Fruit fly (Drosophila melanogaster) whole organism, prepupa: ENCODE results near the gene Tim9b.

Experiments
- Blimp-1 ChIP-seq: fragments of 200-800 bp; sonication (Bioruptor generic); optimal IDR thresholded peaks from 3 replicates; lab custom pipeline; 2017; ENCODE audit warnings: missing biosample characterization, missing genetic modification characterization, mild to moderate bottlenecking, moderate library complexity, missing genetic modification reagents
- CG10631 ChIP-seq: fragments of 200-800 bp; sonication (Bioruptor generic); optimal IDR thresholded peaks from 2 replicates; lab custom pipeline; 2016; ENCODE audit warnings: missing biosample characterization, missing genetic modification characterization
- CG10669 ChIP-seq: fragments of 200-800 bp; sonication (Bioruptor generic); optimal IDR thresholded peaks from 3 replicates; lab custom pipeline; 2018; ENCODE audit warnings: missing biosample characterization, mild to moderate bottlenecking, missing genetic modification characterization, moderate library complexity
- CG11294 ChIP-seq: fragments of 200-800 bp; sonication (Bioruptor generic); IDR thresholded peaks from 2 replicates; pipeline ENCODE4 v1.3.6; 2022; ENCODE audit warnings: missing biosample characterization, missing genetic modification characterization
- CG1621 ChIP-seq: fragments of 200-800 bp; sonication (Bioruptor generic); optimal IDR thresholded peaks from 3 replicates; lab custom pipeline; 2018; ENCODE audit warnings: missing biosample characterization, mild to moderate bottlenecking, missing genetic modification characterization
- CG31627 ChIP-seq: fragments of 200-800 bp; sonication (Bioruptor generic); optimal IDR thresholded peaks from 3 replicates; lab custom pipeline; 2016; ENCODE audit warnings: missing biosample characterization, missing genetic modification characterization
- CG32006 ChIP-seq: fragments of 200-800 bp; sonication (Bioruptor generic); optimal IDR thresholded peaks from 3 replicates; lab custom pipeline; 2017; ENCODE audit warnings: missing biosample characterization, mild to moderate bottlenecking, missing genetic modification characterization
- CG34406 ChIP-seq: fragments of 200-800 bp; sonication (Bioruptor generic); optimal IDR thresholded peaks from 3 replicates; lab custom pipeline; 2016; ENCODE audit warnings: missing biosample characterization, missing genetic modification characterization
- CG6854 ChIP-seq: fragments of 200-800 bp; sonication (Bioruptor generic); optimal IDR thresholded peaks from 2 replicates; lab custom pipeline; 2017; ENCODE audit warnings: missing biosample characterization, mild to moderate bottlenecking, missing genetic modification characterization
- CG8319 ChIP-seq: fragments of 200-800 bp; sonication (Bioruptor generic); optimal IDR thresholded peaks from 3 replicates; lab custom pipeline; 2016; ENCODE audit warnings: missing biosample characterization, missing genetic modification characterization
- Eip78C ChIP-seq: fragments of 200-800 bp; sonication (Bioruptor generic); peaks from one replicate; lab custom pipeline; 2016; ENCODE audit warnings: missing biosample characterization, missing genetic modification characterization
- Gug ChIP-seq: fragments of 200-800 bp; sonication (Bioruptor generic); IDR thresholded peaks from 2 replicates; pipeline ENCODE4 v1.3.6; 2022; ENCODE audit warnings: missing biosample characterization, missing genetic modification characterization
- Hr39 ChIP-seq: fragments of 200-800 bp; sonication (Bioruptor generic); optimal IDR thresholded peaks from 2 replicates; lab custom pipeline; 2016; ENCODE audit warnings: missing biosample characterization, missing genetic modification characterization
- Hr4 ChIP-seq: fragments of 200-800 bp; sonication (Bioruptor generic); optimal IDR thresholded peaks from 3 replicates; lab custom pipeline; 2016; ENCODE audit warnings: missing biosample characterization, missing genetic modification characterization
- Lpt ChIP-seq: fragments of 200-800 bp; sonication (Bioruptor generic); optimal IDR thresholded peaks from 3 replicates; lab custom pipeline; 2016; ENCODE audit warnings: missing biosample characterization, missing genetic modification characterization
- Smox ChIP-seq: fragments of 200-800 bp; sonication (Bioruptor generic); optimal IDR thresholded peaks from 3 replicates; lab custom pipeline; 2016; ENCODE audit warnings: missing biosample characterization, missing genetic modification characterization
- Sox102F ChIP-seq: fragments of 200-800 bp; sonication (Bioruptor generic); optimal IDR thresholded peaks from 2 replicates; lab custom pipeline; 2016; ENCODE audit warnings: missing biosample characterization, mild to moderate bottlenecking, missing genetic modification characterization
- cyc ChIP-seq: fragments of 200-800 bp; sonication (Bioruptor generic); optimal IDR thresholded peaks from 3 replicates; lab custom pipeline; 2016; ENCODE audit warnings: missing biosample characterization, missing genetic modification characterization
- esn ChIP-seq: fragments of 200-800 bp; sonication (Bioruptor generic); optimal IDR thresholded peaks from 2 replicates; lab custom pipeline; 2016; ENCODE audit warnings: missing biosample characterization, mild to moderate bottlenecking, missing genetic modification characterization, moderate library complexity
- fd59A ChIP-seq: fragments of 200-800 bp; sonication (Bioruptor generic); optimal IDR thresholded peaks from 2 replicates; lab custom pipeline; 2017; ENCODE audit warnings: missing biosample characterization, mild to moderate bottlenecking, missing genetic modification characterization, missing genetic modification reagents
- fd85E ChIP-seq: fragments of 200-800 bp; sonication (Bioruptor generic); optimal IDR thresholded peaks from 3 replicates; lab custom pipeline; 2016; ENCODE audit warnings: missing biosample characterization, missing genetic modification characterization
- lz ChIP-seq: fragments of 200-800 bp; sonication (Bioruptor generic); optimal IDR thresholded peaks from 3 replicates; lab custom pipeline; 2016; ENCODE audit warnings: missing biosample characterization, missing genetic modification characterization
- net ChIP-seq: fragments of 200-800 bp; sonication (Bioruptor generic); optimal IDR thresholded peaks from 3 replicates; lab custom pipeline; 2016; ENCODE audit warnings: missing biosample characterization, missing genetic modification characterization
- ss ChIP-seq, 2 experiments: fragments of 200-800 bp; sonication (Bioruptor generic); optimal IDR thresholded peaks; 2 replicates in 1 of 2; 3 replicates in 1 of 2; lab custom pipeline; 2017 to 2018; ENCODE audit warnings: mild to moderate bottlenecking in 2 of 2, missing biosample characterization in 2 of 2, missing genetic modification characterization in 2 of 2, moderate library complexity in 1 of 2
- vri ChIP-seq: fragments of 200-800 bp; sonication (Bioruptor generic); optimal IDR thresholded peaks from 3 replicates; lab custom pipeline; 2016; ENCODE audit warnings: missing biosample characterization, mild to moderate bottlenecking, missing genetic modification characterization

Gene Tim9b

dm6 chrX:19581881-19582280 is 36.5 kb downstream of the Tim9b start, which contains the start of gene CG14218:
Gene CG14218 (minus strand): TSS chrX:19581981.
- no peak for TF ChIP-seq CG10669 (GFP tag; lab: Kevin White, UChicago)
- no peak for TF ChIP-seq Gug (GFP tag; lab: Robert Waterston, UW)
- TF ChIP-seq fd85E = no peak
- TF ChIP-seq net = peak; percentile 4
- no peak for TF ChIP-seq CG6854
- TF ChIP-seq CG32006 (GFP tag; lab: Kevin White, UChicago) = peak; percentile 23

DNA sequence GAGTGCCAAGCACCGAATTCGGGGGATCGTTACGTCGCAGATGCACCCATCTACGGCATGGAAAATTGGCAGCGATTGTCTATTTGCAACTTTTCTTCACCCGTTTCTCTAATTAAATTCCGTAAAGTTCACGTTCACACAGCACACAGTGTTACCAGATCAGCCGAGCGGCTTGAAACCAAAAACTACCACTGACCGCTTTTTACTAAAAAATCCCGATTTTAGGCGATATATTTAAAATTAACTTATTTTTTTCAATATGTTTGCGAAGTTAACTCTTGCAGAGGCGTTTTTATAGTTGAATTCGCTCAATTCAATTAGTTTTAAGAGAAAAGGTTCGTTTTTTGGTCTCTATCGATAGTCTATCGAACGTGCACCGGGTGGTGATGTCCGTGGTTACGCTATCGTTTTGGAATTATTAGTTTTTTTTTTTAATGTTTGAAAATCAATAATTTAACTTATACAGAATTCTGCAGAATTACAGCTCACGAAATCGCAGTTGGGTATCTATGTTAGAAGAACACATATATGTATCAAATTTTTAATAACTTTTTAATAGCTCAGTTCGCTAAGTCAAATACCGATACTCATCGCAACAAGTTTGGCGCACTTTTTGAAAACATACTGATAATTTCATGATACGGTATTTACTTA is 38.6 kb downstream of the Tim9b start, which contains the start of gene Tao:
TSS of gene Tao (minus strand) at position 153 of the 654 bp plus-strand sequence.
- TF ChIP-seq Eip78C (GFP tag; lab: Kevin White, UChicago) = peak; percentile 65
- peak; percentile 1 for TF ChIP-seq Hr39 (GFP tag; lab: Kevin White, UChicago)
- peak; percentile 32 for TF ChIP-seq CG1621 (tag; lab: Kevin White, UChicago)
- no peak for TF ChIP-seq CG31627
- TF ChIP-seq Smox (GFP tag; lab: Kevin White, UChicago) = no peak

DNA sequence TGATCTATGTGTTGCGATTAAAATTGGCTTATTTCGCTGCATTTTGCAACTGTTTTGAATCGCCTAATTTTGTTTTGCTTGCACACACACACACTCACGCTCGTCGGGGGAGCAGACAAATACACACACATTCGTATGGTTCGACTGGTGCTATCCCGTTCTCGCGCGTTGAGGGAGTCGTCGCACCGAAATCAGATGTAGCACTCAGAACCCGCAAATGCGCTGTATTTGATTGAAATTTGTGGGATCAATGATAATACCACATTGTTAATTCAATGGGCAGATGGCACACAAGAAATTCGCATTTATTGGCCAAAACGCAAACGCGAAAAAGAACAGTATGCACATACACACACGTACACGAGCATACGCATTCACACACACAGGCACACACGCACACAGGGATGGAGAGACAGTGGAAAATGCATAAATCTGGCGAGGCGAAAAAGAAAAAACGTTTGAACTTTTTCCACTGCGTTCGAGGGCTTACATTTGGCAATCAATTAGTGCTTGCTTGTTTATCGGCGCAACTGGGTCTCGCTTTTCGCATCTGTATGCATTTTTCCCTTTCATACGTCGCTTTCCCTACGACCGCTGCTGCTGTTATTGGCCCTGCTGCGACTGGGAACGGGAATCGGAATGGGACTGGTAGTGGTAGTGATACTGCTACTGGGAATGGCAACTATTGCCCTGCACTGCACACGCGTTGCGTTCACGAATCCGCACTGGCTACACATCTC is 39.3 kb downstream of the Tim9b start:
- TF ChIP-seq ss (GFP tag; optimal IDR thresholded peaks at IDR 0.05; lab: Kevin White, UChicago) (peak in 1 of 2 experiments; percentile 29), Eip78C (GFP tag; lab: Kevin White, UChicago) (peak; percentile 77), Sox102F (GFP tag; lab: Kevin White, UChicago) (no peak)

- TF ChIP-seq vri (GFP tag; lab: Kevin White, UChicago) (no peak), cyc (GFP tag; lab: Kevin White, UChicago) (peak; percentile 14), CG8319 (GFP tag; lab: Kevin White, UChicago) (no peak), esn (peak; percentile 10)
These were observed 40.3 kb downstream of the Tim9b start for dm6 chrX:19577940-19578632.

dm6 chrX:19573687-19574086 is 44.6 kb downstream of the Tim9b start:
- TF ChIP-seq esn (no peak), lz (no peak), fd59A (no peak), Lpt (no peak), Sox102F (GFP tag; lab: Kevin White, UChicago) (no peak), CG34406 (GFP tag; lab: Kevin White, UChicago) (no peak), CG11294 (GFP tag; lab: Robert Waterston, UW) (no peak), Blimp-1 (GFP tag; lab: Kevin White, UChicago) (no peak), CG32006 (GFP tag; lab: Kevin White, UChicago) (no peak), net (no peak), CG10631 (GFP tag; lab: Kevin White, UChicago) (no peak), Hr39 (GFP tag; lab: Kevin White, UChicago) (no peak), CG6854 (no peak), Hr4 (GFP tag; lab: Kevin White, UChicago) (no peak)
